Worm (Caenorhabditis elegans) whole organism, young adult: ENCODE measurements around the gene ints-11.

Experiments
- ceh-40 ChIP-seq: fragments of 200-800 bp; sonication (Bioruptor generic); IDR thresholded peaks from 2 replicates; pipeline ENCODE4 v1.3.6; 2022; ENCODE audit warnings: missing genetic modification characterization, missing compliant biosample characterization
- dpl-1 ChIP-seq: fragments of 150-350 bp; optimal IDR thresholded peaks from 2 replicates; lab custom pipeline; 2014; ENCODE audit warnings: missing biosample characterization, missing genetic modification reagents, missing genetic modification characterization
- gei-17 ChIP-seq: fragments of 200-800 bp; sonication (Bioruptor generic); optimal IDR thresholded peaks from 2 replicates; lab custom pipeline; 2018; ENCODE audit warnings: mild to moderate bottlenecking, missing genetic modification characterization, missing compliant biosample characterization
- hmg-1.2 ChIP-seq: fragments of 200-800 bp; sonication (Bioruptor generic); IDR thresholded peaks from 2 replicates; pipeline ENCODE4 v1.3.6; 2022; ENCODE audit warnings: missing genetic modification reagents, missing genetic modification characterization, missing compliant biosample characterization
- hsf-1 ChIP-seq: fragments of 200-800 bp; sonication (Bioruptor generic); IDR thresholded peaks from 2 replicates; pipeline ENCODE4 v1.3.6; 2022; ENCODE audit warnings: missing genetic modification reagents, missing genetic modification characterization, missing compliant biosample characterization
- nhr-179 ChIP-seq: sonication (generic microtip); optimal IDR thresholded peaks from 2 replicates; lab custom pipeline; 2016; ENCODE audit warnings: mild to moderate bottlenecking, missing genetic modification characterization, missing compliant biosample characterization
- repo-1 ChIP-seq: sonication (generic microtip); optimal IDR thresholded peaks from 2 replicates; lab custom pipeline; 2017; ENCODE audit warnings: mild to moderate bottlenecking, missing genetic modification characterization, missing compliant biosample characterization
- snpc-1.3 ChIP-seq: sonication (generic microtip); optimal IDR thresholded peaks from 2 replicates; lab custom pipeline; 2017; ENCODE audit warnings: missing genetic modification characterization, mild to moderate bottlenecking, missing compliant biosample characterization, antibody characterized with exemption, moderate library complexity, missing genotype, missing genetic modification reagents; ENCODE audit not compliant: insufficient read depth

DNA sequence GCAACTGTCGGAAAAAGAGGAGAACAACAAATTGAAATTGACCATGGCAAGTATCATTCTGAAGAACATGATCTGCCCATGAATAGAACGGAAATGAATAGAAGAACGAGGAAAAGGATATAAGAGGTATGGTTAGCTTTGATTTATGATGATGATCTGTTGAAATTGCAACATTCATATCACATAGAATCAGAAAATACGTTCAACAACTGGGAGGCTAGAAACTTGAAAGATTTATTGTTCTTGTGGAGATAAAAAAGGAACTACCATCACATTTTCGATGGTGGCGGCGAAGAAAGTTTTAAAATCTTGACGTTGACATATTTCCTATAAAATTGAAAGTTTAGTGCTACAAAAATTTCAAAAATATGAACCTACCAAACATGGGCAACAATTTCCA is 50.0 kb downstream of the ints-11 start:
- no peak for TF ChIP-seq ceh-40 (GFP tag; lab: Robert Waterston, UW)
- TF ChIP-seq hmg-1.2 = no peak
- no peak for TF ChIP-seq snpc-1.3 (tag; lab: Kevin White, UChicago)
- no peak for TF ChIP-seq gei-17 (GFP tag; lab: Kevin White, UChicago)
- TF ChIP-seq nhr-179 (tag; lab: Kevin White, UChicago) = no peak
- TF ChIP-seq hsf-1 (GFP tag; lab: Robert Waterston, UW) = no peak
- TF ChIP-seq dpl-1 (GFP tag; lab: Kevin White, UChicago) = no peak
- TF ChIP-seq repo-1 (tag; lab: Kevin White, UChicago) = no peak
